Worm (Caenorhabditis elegans) whole organism, late embryonic: ENCODE measurements around the gene del-1.

Experiments used
- ahr-1 ChIP-seq: sonication (generic microtip); optimal IDR thresholded peaks from 2 replicates; lab custom pipeline; 2016; ENCODE audit warnings: missing genetic modification characterization, missing compliant biosample characterization
- ama-1 ChIP-seq: fragments of 150-350 bp; optimal IDR thresholded peaks from 2 replicates; lab custom pipeline; 2014
- ceh-6 ChIP-seq: fragments of 200-800 bp; sonication (Bioruptor generic); optimal IDR thresholded peaks from 2 replicates; lab custom pipeline; 2018; ENCODE audit warnings: mild to moderate bottlenecking, missing genetic modification characterization, missing compliant biosample characterization
- elt-2 ChIP-seq: sonication (generic microtip); optimal IDR thresholded peaks from 2 replicates; lab custom pipeline; 2016; ENCODE audit warnings: missing genetic modification reagents, missing genetic modification characterization, missing compliant biosample characterization
- fkh-10 ChIP-seq: fragments of 150-350 bp; optimal IDR thresholded peaks from 2 replicates; lab custom pipeline; 2014; ENCODE audit warnings: missing biosample characterization, missing genetic modification reagents, missing genetic modification characterization
- pag-3 ChIP-seq: sonication (generic microtip); optimal IDR thresholded peaks from 2 replicates; lab custom pipeline; 2016; ENCODE audit warnings: missing compliant biosample characterization, missing genetic modification characterization, borderline replicate concordance
- sdc-2 ChIP-seq: sonication (generic microtip); optimal IDR thresholded peaks from 2 replicates; lab custom pipeline; 2016; ENCODE audit warnings: missing genotype, missing genetic modification characterization, missing compliant biosample characterization

ce11 chrX:14307667-14308066 is 39.8 kb downstream of the del-1 start, which contains the start of gene gphr-2:
- TF ChIP-seq sdc-2 (tag; lab: Kevin White, UChicago) (no peak), fkh-10 (GFP tag; lab: Kevin White, UChicago) (no peak), ama-1 (lab: Kevin White, UChicago) (no peak), ahr-1 (tag; lab: Kevin White, UChicago) (no peak), ceh-6 (GFP tag; lab: Kevin White, UChicago) (no peak), elt-2 (tag; lab: Kevin White, UChicago) (no peak), pag-3 (tag; lab: Kevin White, UChicago) (no peak)
